Worm (Caenorhabditis elegans) whole organism, late embryonic: ENCODE measurements around the gene tgn-38.
A peak's percentile ranks its signal among the peaks of the same experiment; 100 is the strongest.

ENCODE experiments used
- C38D4.7 ChIP-seq: fragments of 200-800 bp; sonication (Bioruptor generic); optimal IDR thresholded peaks from 2 replicates; lab custom pipeline; 2018; ENCODE audit warnings: mild to moderate bottlenecking, missing genetic modification characterization, moderate library complexity, missing compliant biosample characterization
- F13H6.1 ChIP-seq: sonication (generic microtip); optimal IDR thresholded peaks from 2 replicates; lab custom pipeline; 2016; ENCODE audit warnings: missing genetic modification characterization, missing compliant biosample characterization
- K02D7.2 ChIP-seq: sonication (generic microtip); optimal IDR thresholded peaks from 2 replicates; lab custom pipeline; 2017; ENCODE audit warnings: mild to moderate bottlenecking, missing genetic modification characterization, missing compliant biosample characterization
- K09A11.1 ChIP-seq: sonication (generic microtip); optimal IDR thresholded peaks from 2 replicates; lab custom pipeline; 2017; ENCODE audit warnings: antibody characterized with exemption, mild to moderate bottlenecking, missing genetic modification characterization, missing compliant biosample characterization; ENCODE audit not compliant: insufficient read depth
- T23F11.4 ChIP-seq: fragments of 200-800 bp; sonication (Bioruptor generic); optimal IDR thresholded peaks from 2 replicates; lab custom pipeline; 2018; ENCODE audit warnings: mild to moderate bottlenecking, missing genetic modification characterization, missing compliant biosample characterization
- Y22D7AL.16 ChIP-seq: sonication (generic microtip); optimal IDR thresholded peaks from 2 replicates; lab custom pipeline; 2016; ENCODE audit warnings: missing genetic modification characterization, missing compliant biosample characterization
- ceh-14 ChIP-seq: sonication (generic microtip); optimal IDR thresholded peaks from 2 replicates; lab custom pipeline; 2016; ENCODE audit warnings: missing genotype, missing genetic modification characterization, missing compliant biosample characterization
- ceh-18 ChIP-seq: sonication (generic microtip); optimal IDR thresholded peaks from 2 replicates; lab custom pipeline; 2016; ENCODE audit warnings: missing genetic modification characterization, missing compliant biosample characterization
- ceh-24 ChIP-seq: sonication (generic microtip); optimal IDR thresholded peaks from 2 replicates; lab custom pipeline; 2016; ENCODE audit warnings: mild to moderate bottlenecking, missing genetic modification characterization, missing compliant biosample characterization
- ceh-30 ChIP-seq: fragments of 150-350 bp; optimal IDR thresholded peaks from 2 replicates; lab custom pipeline; 2014; ENCODE audit warnings: missing biosample characterization, missing genetic modification characterization
- ceh-9 ChIP-seq: sonication (generic microtip); optimal IDR thresholded peaks from 2 replicates; lab custom pipeline; 2016; ENCODE audit warnings: mild to moderate bottlenecking, missing genetic modification characterization, inconsistent platforms, missing compliant biosample characterization
- che-1 ChIP-seq: sonication (generic microtip); optimal IDR thresholded peaks from 2 replicates; lab custom pipeline; 2016; ENCODE audit warnings: mild to moderate bottlenecking, missing genetic modification characterization, missing compliant biosample characterization
- dmd-4 ChIP-seq: sonication (generic microtip); optimal IDR thresholded peaks from 2 replicates; lab custom pipeline; 2016; ENCODE audit warnings: borderline replicate concordance, missing genetic modification characterization, missing compliant biosample characterization
- fax-1 ChIP-seq: sonication (generic microtip); optimal IDR thresholded peaks from 2 replicates; lab custom pipeline; 2016; ENCODE audit warnings: missing genotype, missing genetic modification characterization, missing compliant biosample characterization
- gmeb-2 ChIP-seq: sonication (generic microtip); optimal IDR thresholded peaks from 2 replicates; lab custom pipeline; 2016; ENCODE audit warnings: missing genetic modification characterization, inconsistent platforms, missing compliant biosample characterization
- hlh-13 ChIP-seq: fragments of 200-800 bp; sonication (Bioruptor generic); optimal IDR thresholded peaks from 2 replicates; lab custom pipeline; 2018; ENCODE audit warnings: mild to moderate bottlenecking, missing genetic modification characterization, missing compliant biosample characterization
- hlh-6 ChIP-seq: sonication (generic microtip); optimal IDR thresholded peaks from 2 replicates; lab custom pipeline; 2016; ENCODE audit warnings: missing genotype, missing genetic modification characterization, missing compliant biosample characterization
- lim-6 ChIP-seq: sonication (generic microtip); optimal IDR thresholded peaks from 2 replicates; lab custom pipeline; 2016; ENCODE audit warnings: missing genetic modification characterization, missing compliant biosample characterization
- lin-11 ChIP-seq: fragments of 200-800 bp; sonication (Bioruptor generic); optimal IDR thresholded peaks from 2 replicates; lab custom pipeline; 2018; ENCODE audit warnings: mild to moderate bottlenecking, missing genetic modification characterization, missing compliant biosample characterization
- madf-2 ChIP-seq: sonication (generic microtip); optimal IDR thresholded peaks from 2 replicates; lab custom pipeline; 2017; ENCODE audit warnings: missing genetic modification characterization, missing compliant biosample characterization
- nhr-11 ChIP-seq: fragments of 150-350 bp; optimal IDR thresholded peaks from 2 replicates; lab custom pipeline; 2014; ENCODE audit warnings: missing biosample characterization, missing genetic modification characterization
- pag-3 ChIP-seq: sonication (generic microtip); optimal IDR thresholded peaks from 2 replicates; lab custom pipeline; 2016; ENCODE audit warnings: missing compliant biosample characterization, missing genetic modification characterization, borderline replicate concordance
- pax-1 ChIP-seq: fragments of 150-350 bp; optimal IDR thresholded peaks from 2 replicates; lab custom pipeline; 2014; ENCODE audit warnings: missing biosample characterization, missing genetic modification characterization
- pha-2 ChIP-seq: sonication (generic microtip); optimal IDR thresholded peaks from 2 replicates; lab custom pipeline; 2017; ENCODE audit warnings: mild to moderate bottlenecking, missing genetic modification characterization, missing compliant biosample characterization
- pha-4 ChIP-seq: fragments of 150-350 bp; optimal IDR thresholded peaks from 2 replicates; lab custom pipeline; 2018; ENCODE audit warnings: missing biosample characterization, missing genetic modification reagents, missing genetic modification characterization
- pqm-1 ChIP-seq: sonication (generic microtip); optimal IDR thresholded peaks from 2 replicates; lab custom pipeline; 2016; ENCODE audit warnings: missing genetic modification characterization, missing compliant biosample characterization
- pros-1 ChIP-seq: fragments of 150-350 bp; optimal IDR thresholded peaks from 2 replicates; lab custom pipeline; 2014; ENCODE audit warnings: missing biosample characterization, missing genetic modification reagents, missing genetic modification characterization
- sox-4 ChIP-seq: sonication (generic microtip); optimal IDR thresholded peaks from 2 replicates; lab custom pipeline; 2017; ENCODE audit warnings: mild to moderate bottlenecking, missing genetic modification characterization, inconsistent platforms, missing compliant biosample characterization
- syd-9 ChIP-seq: sonication (generic microtip); optimal IDR thresholded peaks from 2 replicates; lab custom pipeline; 2016; ENCODE audit warnings: mild to moderate bottlenecking, missing genetic modification characterization, moderate library complexity, missing compliant biosample characterization
- ttx-3 ChIP-seq: sonication (generic microtip); optimal IDR thresholded peaks from 2 replicates; lab custom pipeline; 2016; ENCODE audit warnings: missing genetic modification reagents, missing genetic modification characterization, missing compliant biosample characterization
- unc-42 ChIP-seq: sonication (generic microtip); optimal IDR thresholded peaks from 2 replicates; lab custom pipeline; 2016; ENCODE audit warnings: missing genotype, missing genetic modification characterization, missing compliant biosample characterization
- unc-55 ChIP-seq: sonication (generic microtip); optimal IDR thresholded peaks from 2 replicates; lab custom pipeline; 2017; ENCODE audit warnings: missing biosample characterization, missing genetic modification reagents, missing genetic modification characterization
- zip-5 ChIP-seq: sonication (generic microtip); optimal IDR thresholded peaks from 2 replicates; lab custom pipeline; 2016; ENCODE audit warnings: missing genetic modification characterization, missing compliant biosample characterization
- ztf-16 ChIP-seq: sonication (generic microtip); optimal IDR thresholded peaks from 2 replicates; lab custom pipeline; 2017; ENCODE audit warnings: missing genetic modification characterization, missing compliant biosample characterization

Gene tgn-38

DNA sequence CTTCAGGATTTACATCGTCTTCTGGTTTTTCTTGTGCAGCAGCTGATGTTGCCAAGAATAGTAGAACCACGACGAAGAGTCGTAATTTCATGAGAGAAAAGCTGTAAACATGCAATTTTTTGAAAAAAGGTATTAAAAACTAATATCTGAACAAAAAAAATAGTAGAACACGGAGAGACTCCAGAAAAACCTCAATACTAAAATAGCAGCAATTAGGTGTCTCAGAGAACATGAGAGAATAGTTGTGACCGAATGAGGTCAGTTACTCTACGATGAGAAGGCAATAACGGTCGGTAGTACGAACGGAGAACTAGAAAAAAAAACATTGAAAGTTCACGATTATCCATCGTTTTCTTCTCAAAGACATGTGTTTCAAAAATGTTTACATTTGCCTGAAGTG, at the start of gene tgn-38:
TSS of gene tgn-38 (minus strand) at position 101 of the 400 bp plus-strand sequence.
- TF ChIP-seq che-1 (no peak), unc-42 (no peak), ceh-18 (tag; lab: Kevin White, UChicago) (no peak), hlh-13 (GFP tag; lab: Kevin White, UChicago) (no peak), F13H6.1 (tag; lab: Kevin White, UChicago) (no peak), lin-11 (tag; lab: Kevin White, UChicago) (no peak)

DNA sequence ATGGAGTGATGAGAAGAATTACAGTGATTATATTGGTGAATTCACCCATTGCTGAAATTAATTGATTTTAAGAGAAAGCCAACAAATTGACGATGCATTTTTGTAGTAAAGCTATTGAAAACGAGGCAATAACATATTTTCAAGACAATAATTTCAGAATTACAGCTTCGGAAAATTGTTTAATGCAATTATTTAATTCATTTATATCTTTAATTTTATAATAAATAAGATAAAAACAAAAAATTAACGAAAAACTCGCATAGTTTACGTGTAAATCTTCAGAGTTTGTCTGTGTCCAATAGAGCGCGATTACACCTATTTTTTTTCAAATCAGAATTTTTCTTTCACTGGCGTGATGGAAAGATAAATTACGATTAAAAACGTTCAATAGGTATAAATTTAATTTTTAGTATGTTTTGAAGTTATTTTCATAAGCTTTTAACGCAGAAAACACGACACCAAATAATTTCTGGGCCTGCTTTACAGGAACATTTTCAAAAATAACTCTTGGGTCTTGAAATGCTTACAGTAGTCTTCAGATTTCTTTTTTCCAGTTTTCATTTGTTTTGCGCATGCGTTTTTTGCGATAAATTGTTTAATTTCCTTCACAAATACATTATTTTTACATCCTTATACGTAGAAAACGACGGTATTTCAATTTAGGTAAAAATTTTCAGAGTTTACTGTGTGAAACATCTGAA, 49.3 kb upstream of the tgn-38 start, which contains the start of gene tmed-1:
TSS of gene tmed-1 (minus strand) at position 51 of the 701 bp plus-strand sequence.
- TF ChIP-seq dmd-4 (tag; lab: Kevin White, UChicago): no peak
- no peak for TF ChIP-seq madf-2 (tag; lab: Kevin White, UChicago)
- no peak for TF ChIP-seq ztf-16 (tag; lab: Kevin White, UChicago)

DNA sequence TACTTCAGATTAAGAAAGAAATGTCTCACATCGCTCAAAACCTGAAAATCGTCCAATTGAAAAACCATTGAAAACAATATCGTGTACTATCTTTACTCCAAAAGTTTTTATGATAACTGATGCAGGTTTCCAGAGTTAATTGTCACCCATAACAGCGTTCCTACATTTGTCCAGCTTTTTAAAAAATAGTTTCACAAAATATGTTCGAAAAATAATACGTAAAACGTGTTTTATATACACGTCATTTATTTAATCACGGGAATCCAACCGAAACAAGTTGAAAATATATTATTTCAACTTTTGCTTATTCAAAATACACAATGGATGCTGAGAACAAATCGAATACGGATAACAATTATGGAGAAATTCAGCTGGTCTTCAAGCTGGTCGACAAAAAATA, 46.5 kb upstream of the tgn-38 start, which contains the start of gene K08E4.7:
TSS of gene K08E4.7 (plus strand) at position 301 of the 400 bp plus-strand sequence.
- no peak for TF ChIP-seq che-1
- TF ChIP-seq C38D4.7 (GFP tag; lab: Kevin White, UChicago): no peak
- TF ChIP-seq ttx-3: no peak
- TF ChIP-seq ceh-18 (tag; lab: Kevin White, UChicago): no peak
- TF ChIP-seq sox-4 (tag; lab: Kevin White, UChicago): no peak

DNA sequence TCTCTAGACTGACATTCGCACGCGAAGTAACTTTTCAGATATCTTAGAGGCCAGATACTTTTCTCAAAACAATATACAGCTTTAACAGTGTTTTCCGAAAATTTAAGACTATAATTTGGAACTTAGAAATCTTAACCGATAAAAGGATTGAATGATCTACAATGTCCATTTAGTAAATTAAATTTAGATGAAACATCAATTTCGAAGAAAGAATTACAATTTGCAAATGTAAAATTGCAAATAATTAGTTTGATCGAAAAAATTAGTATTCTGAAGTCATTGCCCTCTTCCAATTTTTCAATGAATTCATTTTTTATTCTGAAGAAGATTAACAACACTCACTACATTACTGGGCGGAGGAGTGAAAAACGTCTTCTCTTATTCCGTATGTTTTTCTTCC, 39.6 kb upstream of the tgn-38 start, which contains the start of gene bath-37:
TSS of gene bath-37 (plus strand) at position 301 of the 400 bp plus-strand sequence.
- TF ChIP-seq F13H6.1 (tag; lab: Kevin White, UChicago) (no peak), dmd-4 (tag; lab: Kevin White, UChicago) (no peak), pag-3 (tag; lab: Kevin White, UChicago) (no peak), ttx-3 (no peak), zip-5 (tag; lab: Kevin White, UChicago) (no peak), ceh-9 (tag; lab: Kevin White, UChicago) (no peak), gmeb-2 (tag; lab: Kevin White, UChicago) (no peak), ceh-30 (tag; lab: Kevin White, UChicago) (no peak), madf-2 (tag; lab: Kevin White, UChicago) (no peak), pha-4 (tag; lab: Kevin White, UChicago) (no peak), K09A11.1 (no peak), pqm-1 (tag; lab: Kevin White, UChicago) (no peak)
- TF ChIP-seq, all 69 proteins: peak for 0

DNA sequence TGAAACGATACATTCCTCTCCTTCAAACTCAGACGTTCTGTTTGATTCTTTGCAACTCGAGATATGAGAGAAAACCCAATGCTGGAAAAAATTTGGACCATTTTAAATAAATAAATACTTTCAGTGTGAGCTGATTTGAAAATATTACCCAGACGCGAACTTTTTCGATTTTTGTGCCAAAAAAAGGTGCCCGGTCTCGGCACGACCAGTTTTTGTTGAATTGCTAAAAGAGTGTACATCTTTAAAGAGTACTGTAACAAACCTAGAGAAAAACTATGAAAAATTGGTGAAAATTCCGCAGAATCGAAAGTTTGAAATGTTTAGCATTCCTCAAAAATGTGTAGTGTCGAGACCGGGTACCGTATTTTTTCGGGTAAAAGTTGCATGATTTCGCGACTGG, 32.3 kb upstream of the tgn-38 start, which contains the start of gene K08E4.8:
TSS of gene K08E4.8 (minus strand) at position 101 of the 400 bp plus-strand sequence.
- TF ChIP-seq hlh-13 (GFP tag; lab: Kevin White, UChicago): no peak
- TF ChIP-seq pqm-1 (tag; lab: Kevin White, UChicago): no peak
- TF ChIP-seq, all 69 proteins: peak for 0

DNA sequence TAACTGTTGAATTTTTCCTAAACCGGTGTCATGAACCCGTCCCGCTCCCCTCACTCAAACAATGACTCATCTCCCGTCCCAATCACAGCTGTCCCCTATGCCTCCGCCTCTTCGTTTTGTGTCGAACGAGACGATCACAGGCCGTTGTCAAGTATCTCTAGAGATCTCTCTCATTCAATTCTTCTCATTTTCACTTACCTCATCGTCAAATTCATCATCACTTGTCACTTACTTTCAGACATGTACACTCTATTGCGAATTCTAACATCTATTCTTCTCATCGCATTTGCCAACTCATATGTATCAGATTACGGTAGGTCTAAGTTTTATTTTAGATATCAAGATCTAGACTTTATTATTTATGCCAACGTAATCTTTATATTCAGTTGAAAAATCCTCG, 28.5 kb upstream of the tgn-38 start, which contains the start of gene K08E4.3:
TSS of gene K08E4.3 (plus strand) at position 235 of the 400 bp plus-strand sequence.
- no peak for TF ChIP-seq T23F11.4
- TF ChIP-seq pax-1 (tag; lab: Kevin White, UChicago): no peak
- TF ChIP-seq nhr-11 (tag; lab: Kevin White, UChicago): no peak
- TF ChIP-seq pros-1 (tag; lab: Kevin White, UChicago): no peak
- TF ChIP-seq unc-55: peak; percentile 57

DNA sequence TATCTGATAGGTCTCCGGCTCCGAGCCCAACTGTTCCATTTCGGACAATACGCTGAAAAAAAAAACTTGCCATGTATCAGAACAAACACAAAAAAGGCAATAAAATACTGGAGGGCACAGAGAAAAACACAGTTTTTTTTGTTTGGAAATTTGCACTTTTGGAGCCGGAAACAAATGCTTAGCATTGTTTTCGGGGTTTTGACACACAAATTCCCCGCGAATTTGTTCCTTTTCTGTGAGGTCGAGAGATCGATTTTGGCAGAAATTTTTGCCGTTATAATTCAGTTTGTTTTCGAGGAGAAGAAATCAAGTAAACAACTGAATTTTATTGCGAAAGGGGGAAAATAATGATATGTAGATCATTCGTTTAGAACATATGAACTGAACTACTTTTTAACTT, 27.6 kb upstream of the tgn-38 start, which contains the start of gene K08E4.2:
TSS of gene K08E4.2 (minus strand) at position 54 of the 400 bp plus-strand sequence.
- no peak for TF ChIP-seq T23F11.4
- no peak for TF ChIP-seq fax-1 (tag; lab: Kevin White, UChicago)
- no peak for TF ChIP-seq syd-9 (tag; lab: Kevin White, UChicago)
- TF ChIP-seq Y22D7AL.16 (tag; lab: Kevin White, UChicago): no peak
- no peak for TF ChIP-seq K02D7.2
- TF ChIP-seq pax-1 (tag; lab: Kevin White, UChicago): no peak
- no peak for TF ChIP-seq ceh-24 (tag; lab: Kevin White, UChicago)
- TF ChIP-seq pha-2 (tag; lab: Kevin White, UChicago): no peak
- TF ChIP-seq lim-6: no peak
- no peak for TF ChIP-seq ceh-14 (tag; lab: Kevin White, UChicago)
- no peak for TF ChIP-seq unc-55
- TF ChIP-seq hlh-6 (tag; lab: Kevin White, UChicago): no peak
- TF ChIP-seq, all 69 proteins: peak for 0
